Worm (Caenorhabditis elegans): ENCODE measurements around the gene fbxa-66.

DNA sequence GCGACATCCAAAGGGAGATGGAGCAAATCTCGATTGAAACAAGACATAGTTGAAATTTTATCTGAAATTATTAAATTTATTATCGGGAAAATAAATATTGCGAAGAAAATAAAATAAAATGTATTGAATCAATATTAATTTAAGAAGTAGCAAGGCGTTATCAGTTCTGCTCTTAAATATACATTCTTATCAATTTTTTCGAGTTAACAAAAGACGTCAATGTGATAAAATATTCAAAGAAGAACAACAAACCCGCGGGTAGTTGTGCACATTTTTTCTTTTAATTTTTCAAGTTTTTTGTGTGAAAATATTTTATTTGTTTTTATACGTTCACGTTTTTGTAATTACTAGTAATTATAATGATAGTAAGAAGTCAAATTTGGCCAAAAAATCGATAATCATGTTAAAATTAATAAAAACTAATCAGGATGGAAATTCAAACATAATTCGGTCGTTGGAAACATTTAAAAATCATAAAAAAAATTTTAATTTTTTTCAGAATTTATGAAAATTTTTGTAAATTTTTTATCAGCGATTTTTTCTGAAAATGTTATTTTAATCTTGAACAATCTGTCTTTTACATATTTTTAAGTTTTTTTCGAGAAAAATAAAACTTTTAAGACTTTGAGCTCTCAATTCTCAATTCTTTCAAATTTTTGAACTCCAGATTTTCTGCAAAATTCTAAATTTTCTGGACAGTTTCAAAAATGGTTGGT lies 47.7 kb downstream of the fbxa-66 start, which contains the start of gene fbxa-9:
- TF ChIP-seq ceh-27 (GFP tag; optimal IDR thresholded peaks at IDR 0.05) = no peak
- TF ChIP-seq nfya-1 (tag; optimal IDR thresholded peaks at IDR 0.05; ENCODE audit: borderline replicate concordance, insufficient read depth) = no peak
- no peak for TF ChIP-seq tbp1 (GFP tag; optimal IDR thresholded peaks at IDR 0.05)
- no peak for TF ChIP-seq ama-1 (optimal IDR thresholded peaks at IDR 0.05)
- no peak for TF ChIP-seq ama-1 (GFP tag; optimal IDR thresholded peaks at IDR 0.05)
- TF ChIP-seq pha-4 (tag; optimal IDR thresholded peaks at IDR 0.05) = no peak
- TF ChIP-seq Y53G8AR.9 (GFP tag; conservative IDR thresholded peaks at IDR 0.05) = no peak
- TF ChIP-seq B0035.1 (tag; optimal IDR thresholded peaks at IDR 0.05) = no peak
- no peak for TF ChIP-seq gei-17 (GFP tag; optimal IDR thresholded peaks at IDR 0.05)
- no peak for TF ChIP-seq B0261.1 (tag; optimal IDR thresholded peaks at IDR 0.05)
- TF ChIP-seq snpc-1.3 (tag; optimal IDR thresholded peaks at IDR 0.05; ENCODE audit: insufficient read depth) = no peak
